Fruit fly (Drosophila melanogaster) whole organism, embryonic: ENCODE measurements around the gene CG14427.

Experiments used
- Ada2b ChIP-seq: fragments of 200-800 bp; sonication (Bioruptor generic); IDR thresholded peaks from 2 replicates; pipeline ENCODE4 v1.3.6; 2022; ENCODE audit warnings: missing biosample characterization, missing genetic modification characterization
- Atf3 ChIP-seq: fragments of 200-800 bp; sonication (Bioruptor generic); optimal IDR thresholded peaks from 3 replicates; lab custom pipeline; 2016; ENCODE audit warnings: missing biosample characterization, missing genetic modification characterization
- Blimp-1 ChIP-seq: fragments of 200-800 bp; sonication (Bioruptor generic); optimal IDR thresholded peaks from 3 replicates; lab custom pipeline; 2018; ENCODE audit warnings: missing biosample characterization, missing genetic modification characterization, mild to moderate bottlenecking, moderate library complexity, missing genetic modification reagents
- BtbVII ChIP-seq: fragments of 200-800 bp; sonication (Bioruptor generic); optimal IDR thresholded peaks from 3 replicates; lab custom pipeline; 2017; ENCODE audit warnings: missing biosample characterization, mild to moderate bottlenecking, missing genetic modification characterization
- CG11560 ChIP-seq: fragments of 200-800 bp; sonication (Bioruptor generic); IDR thresholded peaks from 3 replicates; pipeline ENCODE4 v1.3.6; 2022; ENCODE audit warnings: missing biosample characterization, missing genetic modification characterization
- CG13287 ChIP-seq: fragments of 200-800 bp; sonication (Bioruptor generic); IDR thresholded peaks from 2 replicates; pipeline ENCODE4 v1.3.6; 2022; ENCODE audit warnings: missing biosample characterization, missing genetic modification characterization; ENCODE audit not compliant: partially characterized antibody
- CG13424 ChIP-seq: fragments of 200-800 bp; sonication (Bioruptor generic); optimal IDR thresholded peaks from 2 replicates; lab custom pipeline; 2019; ENCODE audit warnings: missing biosample characterization, mild to moderate bottlenecking, missing genetic modification characterization, moderate library complexity
- CG14710 ChIP-seq: fragments of 200-800 bp; sonication (Bioruptor generic); optimal IDR thresholded peaks from 3 replicates; lab custom pipeline; 2019; ENCODE audit warnings: missing biosample characterization, mild to moderate bottlenecking, missing genetic modification characterization, moderate library complexity
- CG1603 ChIP-seq: fragments of 200-800 bp; sonication (Bioruptor generic); optimal IDR thresholded peaks from 2 replicates; lab custom pipeline; 2019; ENCODE audit warnings: missing biosample characterization, mild to moderate bottlenecking, missing genetic modification characterization, moderate library complexity
- CG17186 ChIP-seq: fragments of 200-800 bp; sonication (Bioruptor generic); optimal IDR thresholded peaks from 3 replicates; lab custom pipeline; 2017; ENCODE audit warnings: missing biosample characterization, missing genetic modification reagents, missing genetic modification characterization
- CG17912 ChIP-seq: fragments of 200-800 bp; sonication (Bioruptor generic); optimal IDR thresholded peaks from 2 replicates; lab custom pipeline; 2018; ENCODE audit warnings: missing biosample characterization, mild to moderate bottlenecking, missing genetic modification characterization
- CG18619 ChIP-seq: fragments of 200-800 bp; sonication (Bioruptor generic); optimal IDR thresholded peaks from 3 replicates; lab custom pipeline; 2017; ENCODE audit warnings: missing biosample characterization, mild to moderate bottlenecking, missing genetic modification characterization
- CG2199 ChIP-seq: fragments of 200-800 bp; sonication (Bioruptor generic); IDR thresholded peaks from 3 replicates; pipeline ENCODE4 v1.3.6; 2022; ENCODE audit warnings: missing biosample characterization, missing genetic modification characterization
- CG2889 ChIP-seq: fragments of 200-800 bp; sonication (Bioruptor generic); IDR thresholded peaks from 3 replicates; pipeline ENCODE4 v1.3.6; 2022; ENCODE audit warnings: missing biosample characterization, missing genetic modification characterization
- CG31365 ChIP-seq: fragments of 200-800 bp; sonication (Bioruptor generic); optimal IDR thresholded peaks from 2 replicates; lab custom pipeline; 2018; ENCODE audit warnings: missing biosample characterization, mild to moderate bottlenecking, missing genetic modification characterization
- CG4854 ChIP-seq: fragments of 200-800 bp; sonication (Bioruptor generic); optimal IDR thresholded peaks from 2 replicates; lab custom pipeline; 2016; ENCODE audit warnings: missing biosample characterization, missing genetic modification characterization, inconsistent platforms
- CG5180 ChIP-seq: fragments of 200-800 bp; sonication (Bioruptor generic); optimal IDR thresholded peaks from 3 replicates; lab custom pipeline; 2017; ENCODE audit warnings: missing biosample characterization, missing genetic modification characterization, mild to moderate bottlenecking, moderate library complexity, missing genetic modification reagents
- CG6813 ChIP-seq: fragments of 200-800 bp; sonication (Bioruptor generic); optimal IDR thresholded peaks from 2 replicates; lab custom pipeline; 2017; ENCODE audit warnings: missing biosample characterization, missing genetic modification characterization, mild to moderate bottlenecking, moderate library complexity, missing genetic modification reagents
- CG9215 ChIP-seq: fragments of 200-800 bp; sonication (Bioruptor generic); IDR thresholded peaks from 2 replicates; pipeline ENCODE4 v1.3.6; 2022; ENCODE audit warnings: missing biosample characterization, missing genetic modification characterization
- CG9437 ChIP-seq: fragments of 200-800 bp; sonication (Bioruptor generic); optimal IDR thresholded peaks from 2 replicates; lab custom pipeline; 2018; ENCODE audit warnings: missing biosample characterization, mild to moderate bottlenecking, missing genetic modification characterization
- Dad ChIP-seq: fragments of 200-800 bp; sonication (Bioruptor generic); optimal IDR thresholded peaks from 3 replicates; lab custom pipeline; 2016; ENCODE audit warnings: missing biosample characterization, missing genetic modification characterization
- Dbx ChIP-seq: fragments of 200-800 bp; sonication (Bioruptor generic); IDR thresholded peaks from 3 replicates; pipeline ENCODE4 v1.3.6; 2022; ENCODE audit warnings: missing biosample characterization, missing genetic modification characterization
- Dip2 ChIP-seq: fragments of 200-800 bp; sonication (Bioruptor generic); IDR thresholded peaks from 2 replicates; pipeline ENCODE4 v1.3.6; 2022; ENCODE audit warnings: missing biosample characterization, missing genetic modification characterization
- Dref ChIP-seq: fragments of 200-800 bp; sonication (Bioruptor generic); IDR thresholded peaks from 2 replicates; pipeline ENCODE4 v1.3.6; 2022; ENCODE audit warnings: missing biosample characterization, missing genetic modification characterization
- E2f2 ChIP-seq: fragments of 200-800 bp; sonication (Bioruptor generic); IDR thresholded peaks from 2 replicates; pipeline ENCODE4 v1.3.6; 2022; ENCODE audit warnings: missing biosample characterization, missing genetic modification characterization
- HLH54F ChIP-seq: fragments of 200-800 bp; sonication (Bioruptor generic); optimal IDR thresholded peaks from 3 replicates; lab custom pipeline; 2016; ENCODE audit warnings: missing biosample characterization, missing genetic modification characterization
- Kr ChIP-seq: fragments of 200-800 bp; sonication (Bioruptor generic); optimal IDR thresholded peaks from 2 replicates; lab custom pipeline; 2017; ENCODE audit warnings: missing biosample characterization, mild to moderate bottlenecking, missing genetic modification characterization
- Med ChIP-seq: fragments of 200-800 bp; sonication (Bioruptor generic); peaks from one replicate; lab custom pipeline; 2016; ENCODE audit warnings: missing biosample characterization, missing genetic modification characterization, mild to moderate bottlenecking, inconsistent platforms, moderate library complexity
- Myb ChIP-seq: fragments of 200-800 bp; sonication (Bioruptor generic); optimal IDR thresholded peaks from 2 replicates; lab custom pipeline; 2016; ENCODE audit warnings: missing biosample characterization, missing genetic modification characterization
- Oaz ChIP-seq: fragments of 200-800 bp; sonication (Bioruptor generic); IDR thresholded peaks from 2 replicates; pipeline ENCODE4 v1.3.6; 2022; ENCODE audit warnings: missing biosample characterization, missing genetic modification characterization
- Sry-β ChIP-seq: fragments of 200-800 bp; sonication (Bioruptor generic); optimal IDR thresholded peaks from 2 replicates; lab custom pipeline; 2018; ENCODE audit warnings: missing biosample characterization, mild to moderate bottlenecking, missing genetic modification characterization, moderate library complexity
- Xrp1 ChIP-seq: fragments of 200-800 bp; sonication (Bioruptor generic); IDR thresholded peaks from 2 replicates; pipeline ENCODE4 v1.3.6; 2022; ENCODE audit warnings: missing biosample characterization, missing genetic modification characterization
- abd-A ChIP-seq: fragments of 200-800 bp; sonication (Bioruptor generic); optimal IDR thresholded peaks from 3 replicates; lab custom pipeline; 2019; ENCODE audit warnings: missing biosample characterization, mild to moderate bottlenecking, missing genetic modification characterization, moderate library complexity
- ac ChIP-seq: fragments of 200-800 bp; sonication (Bioruptor generic); optimal IDR thresholded peaks from 3 replicates; lab custom pipeline; 2017; ENCODE audit warnings: missing biosample characterization, mild to moderate bottlenecking, missing genetic modification characterization
- ap ChIP-seq: fragments of 200-800 bp; sonication (Bioruptor generic); IDR thresholded peaks from 2 replicates; pipeline ENCODE4 v1.3.6; 2022; ENCODE audit warnings: missing biosample characterization, missing genetic modification characterization
- br ChIP-seq: fragments of >200 bp; optimal IDR thresholded peaks from 2 replicates; lab custom pipeline; 2017
- btn ChIP-seq: fragments of 200-800 bp; sonication (Bioruptor generic); optimal IDR thresholded peaks from 2 replicates; lab custom pipeline; 2016; ENCODE audit warnings: missing biosample characterization, missing genetic modification characterization
- dmrt11E ChIP-seq: fragments of 200-800 bp; sonication (Bioruptor generic); optimal IDR thresholded peaks from 3 replicates; lab custom pipeline; 2018; ENCODE audit warnings: missing biosample characterization, mild to moderate bottlenecking, missing genetic modification characterization, moderate library complexity
- dpn ChIP-seq, 2 experiments: fragments of 200-800 bp; sonication (Bioruptor generic); optimal IDR thresholded peaks; 3 replicates each; lab custom pipeline; 2016; ENCODE audit warnings: missing biosample characterization in 2 of 2, missing genetic modification characterization in 2 of 2
- ftz-f1 ChIP-seq: fragments of 200-800 bp; sonication (Bioruptor generic); optimal IDR thresholded peaks from 2 replicates; lab custom pipeline; 2016; ENCODE audit warnings: missing biosample characterization, missing genetic modification characterization
- grn ChIP-seq: fragments of 200-800 bp; sonication (Bioruptor generic); optimal IDR thresholded peaks from 3 replicates; lab custom pipeline; 2017; ENCODE audit warnings: missing biosample characterization, missing genetic modification characterization
- her ChIP-seq: fragments of 200-800 bp; sonication (Bioruptor generic); optimal IDR thresholded peaks from 2 replicates; lab custom pipeline; 2016; ENCODE audit warnings: missing biosample characterization, missing genetic modification characterization
- kay ChIP-seq: fragments of 200-800 bp; sonication (Bioruptor generic); optimal IDR thresholded peaks from 2 replicates; lab custom pipeline; 2016; ENCODE audit warnings: missing biosample characterization, missing genetic modification characterization
- onecut ChIP-seq: fragments of 200-800 bp; sonication (Bioruptor generic); IDR thresholded peaks from 2 replicates; pipeline ENCODE4 v1.3.6; 2022; ENCODE audit warnings: missing biosample characterization, missing genetic modification characterization
- org-1 ChIP-seq: fragments of 200-800 bp; sonication (Bioruptor generic); optimal IDR thresholded peaks from 2 replicates; lab custom pipeline; 2017; ENCODE audit warnings: missing biosample characterization, missing genetic modification characterization
- pho ChIP-seq: fragments of 200-800 bp; sonication (Bioruptor generic); optimal IDR thresholded peaks from 2 replicates; lab custom pipeline; 2016; ENCODE audit warnings: missing biosample characterization, missing genetic modification characterization
- salm ChIP-seq: fragments of 200-800 bp; sonication (Bioruptor generic); optimal IDR thresholded peaks from 2 replicates; lab custom pipeline; 2018; ENCODE audit warnings: missing biosample characterization, mild to moderate bottlenecking, missing genetic modification characterization
- schlank ChIP-seq: fragments of 200-800 bp; sonication (Bioruptor generic); optimal IDR thresholded peaks from 2 replicates; lab custom pipeline; 2018; ENCODE audit warnings: missing biosample characterization, mild to moderate bottlenecking, missing genetic modification characterization
- sd ChIP-seq: fragments of 200-800 bp; sonication (Bioruptor generic); optimal IDR thresholded peaks from 3 replicates; lab custom pipeline; 2018; ENCODE audit warnings: missing biosample characterization, mild to moderate bottlenecking, missing genetic modification characterization, moderate library complexity
- sim ChIP-seq: fragments of 200-800 bp; sonication (Bioruptor generic); IDR thresholded peaks from 2 replicates; pipeline ENCODE4 v1.3.6; 2022; ENCODE audit warnings: missing biosample characterization, missing genetic modification characterization
- sob ChIP-seq: fragments of 200-800 bp; sonication (Bioruptor generic); IDR thresholded peaks from 2 replicates; pipeline ENCODE4 v1.3.6; 2022; ENCODE audit warnings: missing biosample characterization, missing genetic modification characterization
- ttk ChIP-seq: fragments of 200-800 bp; sonication (Bioruptor generic); IDR thresholded peaks from 2 replicates; pipeline ENCODE4 v2.1.2; 2022; ENCODE audit warnings: missing biosample characterization, missing genetic modification characterization
- z ChIP-seq: fragments of 200-800 bp; sonication (Bioruptor generic); IDR thresholded peaks from 3 replicates; pipeline ENCODE4 v1.3.6; 2022; ENCODE audit warnings: missing biosample characterization, missing genetic modification characterization

The CG14427 gene

dm6 chrX:7066608-7067007 is 26.2 kb downstream of the CG14427 start (continued):
- no peak for TF ChIP-seq pho (GFP tag; lab: Kevin White, UChicago)
- TF ChIP-seq dmrt11E (tag; lab: Kevin White, UChicago) = no peak
- TF ChIP-seq sim = no peak
- TF ChIP-seq CG11560 = peak; percentile 96
- peak; percentile 63 for TF ChIP-seq Dref
- no peak for TF ChIP-seq ttk (GFP tag; lab: Robert Waterston, UW)
- peak; percentile 47 for TF ChIP-seq CG17186 (GFP tag; lab: Kevin White, UChicago)
- TF ChIP-seq Atf3 = no peak
- no peak for TF ChIP-seq ftz-f1 (GFP tag; lab: Kevin White, UChicago)
- TF ChIP-seq Ada2b (GFP tag; lab: Robert Waterston, UW) = no peak
- no peak for TF ChIP-seq Xrp1 (GFP tag; lab: Robert Waterston, UW)
- TF ChIP-seq CG13287 (GFP tag; lab: Robert Waterston, UW) = peak; percentile 44; the same call in 1 of the 2 replicates
- TF ChIP-seq CG1603 (tag; lab: Kevin White, UChicago) = peak; percentile 4
- no peak for TF ChIP-seq onecut (GFP tag; lab: Robert Waterston, UW)
- no peak for TF ChIP-seq schlank (tag; lab: Kevin White, UChicago)
- TF ChIP-seq HLH54F (GFP tag; lab: Kevin White, UChicago) = no peak
- TF ChIP-seq CG14710 (tag; lab: Kevin White, UChicago) = peak; percentile 26
- TF ChIP-seq kay = no peak
- TF ChIP-seq E2f2 (GFP tag; lab: Robert Waterston, UW) = peak; percentile 87
- TF ChIP-seq CG31365 (tag; lab: Kevin White, UChicago) = peak; percentile 35
- TF ChIP-seq Kr = no peak
- no peak for TF ChIP-seq abd-A
- no peak for TF ChIP-seq grn (GFP tag; lab: Kevin White, UChicago)
- TF ChIP-seq dpn (GFP tag; optimal IDR thresholded peaks at IDR 0.05; lab: Kevin White, UChicago) = no peak

dm6 chrX:7067248-7067647 is 26.8 kb downstream of the CG14427 start:
- TF ChIP-seq Blimp-1 (GFP tag; lab: Kevin White, UChicago) (no peak), Dip2 (GFP tag; lab: Robert Waterston, UW) (no peak), her (GFP tag; lab: Kevin White, UChicago) (no peak), CG4854 (no peak), Myb (GFP tag; lab: Kevin White, UChicago) (no peak), CG18619 (peak; percentile 3), CG6813 (no peak), br (lab: Kevin White, UChicago) (no peak), sd (no peak), CG9437 (no peak), Oaz (GFP tag; lab: Robert Waterston, UW) (no peak), ap (GFP tag; lab: Robert Waterston, UW) (no peak), Dad (GFP tag; lab: Kevin White, UChicago) (no peak), z (GFP tag; lab: Robert Waterston, UW) (no peak), ac (GFP tag; lab: Kevin White, UChicago) (no peak), salm (tag; lab: Kevin White, UChicago) (no peak), BtbVII (peak; percentile 7), Med (GFP tag; lab: Kevin White, UChicago) (peak; percentile 27), CG13424 (tag; lab: Kevin White, UChicago) (no peak), Dbx (GFP tag; lab: Robert Waterston, UW) (0 out of 3 replicates have a peak, but pooled peaks have one; percentile 8), CG5180 (GFP tag; lab: Kevin White, UChicago) (no peak), CG2889 (GFP tag; lab: Robert Waterston, UW) (no peak), CG17912 (GFP tag; lab: Kevin White, UChicago) (no peak), org-1 (GFP tag; lab: Kevin White, UChicago) (no peak), sob (no peak), btn (GFP tag; lab: Kevin White, UChicago) (no peak), CG2199 (GFP tag; lab: Robert Waterston, UW) (no peak), CG9215 (GFP tag; lab: Robert Waterston, UW) (peak; percentile 42), Sry-β (no peak)
